Fruit fly (Drosophila melanogaster) whole organism, pupa: ENCODE results near the gene CG15784.

Experiments used
- CG13204 ChIP-seq: fragments of 200-800 bp; sonication (Bioruptor generic); optimal IDR thresholded peaks from 2 replicates; lab custom pipeline; 2018; ENCODE audit warnings: missing biosample characterization, mild to moderate bottlenecking, missing genetic modification characterization, moderate library complexity
- CG17806 ChIP-seq: fragments of 200-800 bp; sonication (Bioruptor generic); optimal IDR thresholded peaks from 2 replicates; lab custom pipeline; 2018; ENCODE audit warnings: missing biosample characterization, mild to moderate bottlenecking, missing genetic modification characterization, moderate library complexity
- CG4496 ChIP-seq: fragments of 200-800 bp; sonication (Bioruptor generic); IDR thresholded peaks from 3 replicates; pipeline ENCODE4 v1.3.6; 2022; ENCODE audit warnings: missing biosample characterization, missing genetic modification characterization
- CG8159 ChIP-seq: fragments of 200-800 bp; sonication (Bioruptor generic); optimal IDR thresholded peaks from 3 replicates; lab custom pipeline; 2018; ENCODE audit warnings: missing biosample characterization, mild to moderate bottlenecking, missing genetic modification characterization, moderate library complexity
- Ets98B ChIP-seq: fragments of 200-800 bp; sonication (Bioruptor generic); IDR thresholded peaks from 2 replicates; pipeline ENCODE4 v1.3.6; 2022; ENCODE audit warnings: missing biosample characterization, missing genetic modification characterization
- gl ChIP-seq: fragments of 200-800 bp; sonication (Bioruptor generic); optimal IDR thresholded peaks from 2 replicates; lab custom pipeline; 2018; ENCODE audit warnings: missing biosample characterization, mild to moderate bottlenecking, missing genetic modification characterization
- rn ChIP-seq: fragments of 200-800 bp; sonication (Bioruptor generic); IDR thresholded peaks from 2 replicates; pipeline ENCODE4 v1.3.6; 2022; ENCODE audit warnings: missing biosample characterization, missing genetic modification characterization

DNA sequence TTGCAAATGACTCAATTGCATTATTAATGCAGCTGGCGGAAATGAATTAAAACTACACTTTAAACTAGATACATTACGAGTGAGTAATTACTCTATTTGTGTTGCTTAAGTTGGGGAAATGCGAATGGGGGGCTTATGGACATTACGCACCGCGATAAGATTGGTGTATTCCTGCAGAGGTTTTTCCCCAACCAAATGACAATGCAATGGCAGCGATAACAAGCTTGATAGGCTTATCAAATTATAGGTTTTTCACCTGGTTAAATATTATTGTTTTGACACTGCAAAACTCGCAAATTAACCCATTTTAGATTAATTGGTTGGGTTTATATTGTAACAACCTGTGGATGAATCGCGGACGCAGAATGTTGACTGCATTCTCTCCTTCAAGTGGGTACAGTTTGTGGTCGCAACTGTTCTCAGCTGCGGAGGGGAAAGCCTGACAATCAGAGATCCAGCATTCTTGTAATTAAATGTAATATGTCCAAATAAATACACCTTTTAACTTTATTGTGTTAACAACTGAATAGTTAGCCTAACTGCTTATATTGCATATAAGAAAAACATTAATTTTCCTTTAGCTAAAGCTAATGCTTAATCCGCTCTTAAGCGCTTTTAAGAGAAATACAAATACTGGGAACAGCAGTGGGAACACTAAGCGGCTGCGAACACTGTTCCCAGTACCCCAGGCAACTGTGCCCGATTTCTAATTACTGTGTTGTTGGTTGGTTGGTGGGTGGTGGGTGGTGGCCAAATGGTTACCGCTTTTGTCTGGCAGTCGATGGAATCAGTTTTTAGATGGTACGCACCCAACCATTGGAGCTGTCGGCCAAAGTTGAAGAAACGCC is 3.5 kb downstream of the CG15784 start:
- TF ChIP-seq Ets98B (no peak), gl (tag; lab: Kevin White, UChicago) (no peak), CG17806 (tag; lab: Kevin White, UChicago) (no peak), CG13204 (GFP tag; lab: Kevin White, UChicago) (no peak), CG4496 (GFP tag; lab: Robert Waterston, UW) (no peak), rn (GFP tag; lab: Robert Waterston, UW) (no peak), CG8159 (tag; lab: Kevin White, UChicago) (no peak)
